Fruit fly (Drosophila melanogaster): ENCODE results near the gene spas.

Gene spas

dm6 chr3R:24084975-24085374 lies 47.0 kb downstream of the spas start:
- TF ChIP-seq CG11902 (GFP tag; optimal IDR thresholded peaks at IDR 0.05) (no peak), Eip93F (GFP tag; optimal IDR thresholded peaks at IDR 0.05) (peak; percentile 40), fd85E (GFP tag; optimal IDR thresholded peaks at IDR 0.05) (no peak), Blimp-1 (GFP tag; optimal IDR thresholded peaks at IDR 0.05) (no peak), eg (GFP tag; IDR thresholded peaks at IDR 0.05) (no peak), Sox15 (GFP tag; optimal IDR thresholded peaks at IDR 0.05) (no peak), CG8119 (GFP tag; IDR thresholded peaks at IDR 0.05) (no peak), CG32006 (GFP tag; optimal IDR thresholded peaks at IDR 0.05) (no peak), Hr39 (GFP tag; optimal IDR thresholded peaks at IDR 0.05) (no peak), vri (GFP tag; optimal IDR thresholded peaks at IDR 0.05) (peak; percentile 13), CG3919 (GFP tag; optimal IDR thresholded peaks at IDR 0.05) (no peak), esn (GFP tag; optimal IDR thresholded peaks at IDR 0.05) (no peak), CG6276 (GFP tag; optimal IDR thresholded peaks at IDR 0.05) (no peak), Gug (GFP tag; IDR thresholded peaks at IDR 0.05) (no peak), Sox14 (GFP tag; optimal IDR thresholded peaks at IDR 0.05) (no peak), topi (GFP tag; optimal IDR thresholded peaks at IDR 0.05) (no peak)

- TF ChIP-seq Blimp-1 (GFP tag; optimal IDR thresholded peaks at IDR 0.05) (no peak), CG8632 (GFP tag; optimal IDR thresholded peaks at IDR 0.05) (no peak), fkh (GFP tag; optimal IDR thresholded peaks at IDR 0.05) (peak; percentile 21)
These were observed 52.1 kb downstream of the spas start for dm6 chr3R:24090143-24090542.

dm6 chr3R:24091653-24092052 lies 53.6 kb downstream of the spas start:
- TF ChIP-seq vri (GFP tag; optimal IDR thresholded peaks at IDR 0.05) (no peak), Sox102F (GFP tag; optimal IDR thresholded peaks at IDR 0.05) (no peak), fkh (GFP tag; optimal IDR thresholded peaks at IDR 0.05) (no peak), dac (GFP tag; optimal IDR thresholded peaks at IDR 0.05) (no peak), Sox15 (GFP tag; optimal IDR thresholded peaks at IDR 0.05) (no peak), CG6792 (GFP tag; optimal IDR thresholded peaks at IDR 0.05) (no peak), CG11294 (GFP tag; IDR thresholded peaks at IDR 0.05) (no peak), lz (GFP tag; optimal IDR thresholded peaks at IDR 0.05) (no peak), Lpt (GFP tag; optimal IDR thresholded peaks at IDR 0.05) (no peak), Gug (GFP tag; IDR thresholded peaks at IDR 0.05) (no peak), CG31627 (GFP tag; optimal IDR thresholded peaks at IDR 0.05) (no peak), cyc (GFP tag; optimal IDR thresholded peaks at IDR 0.05) (no peak), CG11762 (GFP tag; optimal IDR thresholded peaks at IDR 0.05; ENCODE audit: insufficient read depth) (no peak), CG6163 (GFP tag; IDR thresholded peaks at IDR 0.05) (no peak), CG6276 (GFP tag; optimal IDR thresholded peaks at IDR 0.05) (no peak)
